Fruit fly (Drosophila melanogaster) whole organism, adult: ENCODE results near the gene PRL-1.

Experiments
- CG12768 ChIP-seq: fragments of 200-800 bp; sonication (Bioruptor generic); optimal IDR thresholded peaks from 2 replicates; lab custom pipeline; 2017; ENCODE audit warnings: missing biosample characterization, missing genetic modification characterization, mild to moderate bottlenecking, moderate library complexity, missing genetic modification reagents
- CG5204 ChIP-seq: fragments of 200-800 bp; sonication (Bioruptor generic); optimal IDR thresholded peaks from 2 replicates; lab custom pipeline; 2016; ENCODE audit warnings: missing biosample characterization, missing genetic modification characterization
- Clk ChIP-seq: fragments of 200-800 bp; sonication (Bioruptor generic); optimal IDR thresholded peaks from 2 replicates; lab custom pipeline; 2017; ENCODE audit warnings: missing biosample characterization, missing genetic modification characterization
- pad ChIP-seq: fragments of 200-800 bp; sonication (Bioruptor generic); optimal IDR thresholded peaks from 3 replicates; lab custom pipeline; 2017; ENCODE audit warnings: missing biosample characterization, missing genetic modification characterization, mild to moderate bottlenecking, moderate library complexity, missing genetic modification reagents

dm6 chr2L:16288393-16288731 is 31.0 kb upstream of the PRL-1 start:
- TF ChIP-seq CG12768 (GFP tag; lab: Kevin White, UChicago) = no peak
- no peak for TF ChIP-seq Clk (GFP tag; lab: Kevin White, UChicago)
- TF ChIP-seq pad = no peak
- no peak for TF ChIP-seq CG5204 (GFP tag; lab: Kevin White, UChicago)
